Worm (Caenorhabditis elegans) whole organism, L1 larva: ENCODE results near the gene cgt-3.

Experiments used
- C34B4.2 ChIP-seq: sonication (generic microtip); optimal IDR thresholded peaks from 2 replicates; lab custom pipeline; 2017; ENCODE audit warnings: mild to moderate bottlenecking, missing genetic modification characterization, missing compliant biosample characterization
- alr-1 ChIP-seq: fragments of 200-800 bp; sonication (Bioruptor generic); optimal IDR thresholded peaks from 2 replicates; lab custom pipeline; 2018; ENCODE audit warnings: borderline replicate concordance, mild to moderate bottlenecking, missing genetic modification characterization, missing compliant biosample characterization
- aly-2 ChIP-seq: fragments of 150-350 bp; optimal IDR thresholded peaks from 2 replicates; lab custom pipeline; 2014; ENCODE audit warnings: missing biosample characterization, missing genetic modification characterization
- ama-1 ChIP-seq: fragments of 150-350 bp; optimal IDR thresholded peaks from 2 replicates; lab custom pipeline; 2014
- dsc-1 ChIP-seq: sonication (generic microtip); optimal IDR thresholded peaks from 2 replicates; lab custom pipeline; 2016; ENCODE audit warnings: mild to moderate bottlenecking, missing genetic modification characterization, missing compliant biosample characterization
- efl-1 ChIP-seq, 4 experiments: fragments of 150-350 bp; optimal IDR thresholded peaks in 3 of 4; peaks in 1 of 4; 1 replicate in 1 of 4; 2 replicates in 3 of 4; lab custom pipeline; 2014; ENCODE audit warnings: missing biosample characterization in 2 of 4, missing genetic modification characterization in 2 of 4, missing genetic modification reagents in 2 of 4
- efl-3 ChIP-seq: fragments of 200-800 bp; sonication (Bioruptor generic); optimal IDR thresholded peaks from 2 replicates; lab custom pipeline; 2018; ENCODE audit warnings: mild to moderate bottlenecking, missing genetic modification characterization, missing compliant biosample characterization
- egl-27 ChIP-seq, 2 experiments: fragments of 150-350 bp in 1 of 2; sonication (generic microtip); optimal IDR thresholded peaks; 3 replicates each; lab custom pipeline; 2017 to 2018; ENCODE audit warnings: missing biosample characterization in 2 of 2, missing genetic modification characterization in 2 of 2, missing genetic modification reagents in 2 of 2
- elt-3 ChIP-seq, 6 experiments: fragments of 150-350 bp in 1 of 6; sonication (generic microtip); optimal IDR thresholded peaks; 2 replicates each; lab custom pipeline; 2017 to 2018; ENCODE audit warnings: missing biosample characterization in 6 of 6, missing genetic modification characterization in 6 of 6, inconsistent platforms in 1 of 6
- fkh-10 ChIP-seq: sonication (generic microtip); optimal IDR thresholded peaks from 2 replicates; lab custom pipeline; 2017; ENCODE audit warnings: missing biosample characterization, missing genetic modification reagents, missing genetic modification characterization
- fkh-8 ChIP-seq: sonication (generic microtip); optimal IDR thresholded peaks from 2 replicates; lab custom pipeline; 2016; ENCODE audit warnings: mild to moderate bottlenecking, missing genetic modification characterization, missing compliant biosample characterization
- hlh-17 ChIP-seq: fragments of 200-800 bp; sonication (Bioruptor generic); optimal IDR thresholded peaks from 2 replicates; lab custom pipeline; 2018; ENCODE audit warnings: missing genetic modification characterization, mild to moderate bottlenecking, missing compliant biosample characterization, moderate library complexity, borderline replicate concordance
- hlh-4 ChIP-seq: sonication (generic microtip); optimal IDR thresholded peaks from 2 replicates; lab custom pipeline; 2016; ENCODE audit warnings: mild to moderate bottlenecking, missing genetic modification characterization, missing compliant biosample characterization
- isw-1 ChIP-seq: fragments of 200-800 bp; sonication (Bioruptor generic); IDR thresholded peaks from 2 replicates; pipeline ENCODE4 v1.3.6; 2022; ENCODE audit warnings: missing genetic modification characterization, missing compliant biosample characterization
- lin-14 ChIP-seq: fragments of 200-800 bp; sonication (Bioruptor generic); optimal IDR thresholded peaks from 2 replicates; lab custom pipeline; 2018; ENCODE audit warnings: mild to moderate bottlenecking, missing genetic modification characterization, moderate library complexity, missing compliant biosample characterization
- lin-35 ChIP-seq, 2 experiments: fragments of 150-350 bp; optimal IDR thresholded peaks; 2 replicates each; lab custom pipeline; 2014; ENCODE audit warnings: missing biosample characterization in 2 of 2, missing genetic modification characterization in 2 of 2, missing genetic modification reagents in 2 of 2
- lin-39 ChIP-seq: fragments of 150-350 bp; optimal IDR thresholded peaks from 2 replicates; lab custom pipeline; 2014; ENCODE audit warnings: missing biosample characterization, missing genetic modification reagents, missing genetic modification characterization
- lir-3 ChIP-seq: sonication (generic microtip); optimal IDR thresholded peaks from 2 replicates; lab custom pipeline; 2016; ENCODE audit warnings: mild to moderate bottlenecking, missing genetic modification characterization, moderate library complexity, missing compliant biosample characterization; ENCODE audit not compliant: poor library complexity
- mdl-1 ChIP-seq, 2 experiments: fragments of 150-350 bp; optimal IDR thresholded peaks; 2 replicates each; lab custom pipeline; 2014 to 2017; ENCODE audit warnings: missing biosample characterization in 2 of 2, missing genetic modification characterization in 2 of 2, inconsistent platforms in 1 of 2
- mef-2 ChIP-seq: fragments of 150-350 bp; optimal IDR thresholded peaks from 2 replicates; lab custom pipeline; 2014; ENCODE audit warnings: missing biosample characterization, missing genetic modification characterization
- mep-1 ChIP-seq: fragments of 150-350 bp; optimal IDR thresholded peaks from 2 replicates; lab custom pipeline; 2014; ENCODE audit warnings: missing biosample characterization, missing genetic modification characterization
- nhr-12 ChIP-seq: sonication (generic microtip); optimal IDR thresholded peaks from 2 replicates; lab custom pipeline; 2017; ENCODE audit warnings: missing biosample characterization, missing genetic modification characterization
- nhr-237 ChIP-seq: fragments of 150-350 bp; optimal IDR thresholded peaks from 2 replicates; lab custom pipeline; 2014; ENCODE audit warnings: missing biosample characterization, missing genetic modification characterization
- nhr-47 ChIP-seq: sonication (generic microtip); optimal IDR thresholded peaks from 2 replicates; lab custom pipeline; 2016; ENCODE audit warnings: mild to moderate bottlenecking, missing genetic modification characterization, moderate library complexity, missing compliant biosample characterization
- nhr-71 ChIP-seq: sonication (generic microtip); optimal IDR thresholded peaks from 2 replicates; lab custom pipeline; 2016; ENCODE audit warnings: mild to moderate bottlenecking, missing genetic modification characterization, moderate library complexity, missing compliant biosample characterization
- nhr-77 ChIP-seq: fragments of 150-350 bp; optimal IDR thresholded peaks from 2 replicates; lab custom pipeline; 2014; ENCODE audit warnings: missing biosample characterization, missing genetic modification characterization
- nhr-84 ChIP-seq: sonication (generic microtip); optimal IDR thresholded peaks from 2 replicates; lab custom pipeline; 2017; ENCODE audit warnings: missing biosample characterization, missing genetic modification characterization
- nhr-85 ChIP-seq: sonication (generic microtip); peaks from one replicate; lab custom pipeline; 2016; ENCODE audit warnings: missing genetic modification characterization, inconsistent platforms, missing compliant biosample characterization
- nhr-90 ChIP-seq: sonication (generic microtip); optimal IDR thresholded peaks from 2 replicates; lab custom pipeline; 2016; ENCODE audit warnings: mild to moderate bottlenecking, missing genetic modification characterization, missing compliant biosample characterization; ENCODE audit not compliant: poor library complexity
- skn-1 ChIP-seq: fragments of 150-350 bp; optimal IDR thresholded peaks from 2 replicates; lab custom pipeline; 2014; ENCODE audit warnings: missing biosample characterization, missing genetic modification characterization
- sox-4 ChIP-seq: sonication (generic microtip); optimal IDR thresholded peaks from 2 replicates; lab custom pipeline; 2016; ENCODE audit warnings: missing genetic modification characterization, missing compliant biosample characterization
- tbx-2 ChIP-seq: sonication (generic microtip); optimal IDR thresholded peaks from 2 replicates; lab custom pipeline; 2016; ENCODE audit warnings: missing genetic modification characterization, missing compliant biosample characterization
- unc-30 ChIP-seq: sonication (generic microtip); optimal IDR thresholded peaks from 2 replicates; lab custom pipeline; 2017; ENCODE audit warnings: missing biosample characterization, missing genetic modification characterization
- unc-62 ChIP-seq: fragments of 150-350 bp; optimal IDR thresholded peaks from 2 replicates; lab custom pipeline; 2014; ENCODE audit warnings: missing biosample characterization, missing genetic modification reagents, missing genetic modification characterization
- unc-86 ChIP-seq: sonication (generic microtip); optimal IDR thresholded peaks from 2 replicates; lab custom pipeline; 2016; ENCODE audit warnings: missing genetic modification characterization, missing compliant biosample characterization
- xbp-1 ChIP-seq: sonication (generic microtip); optimal IDR thresholded peaks from 2 replicates; lab custom pipeline; 2016; ENCODE audit warnings: missing genetic modification characterization, missing compliant biosample characterization

cgt-3 gene

ce11 chrII:5956583-5956982 lies 45.5 kb downstream of the cgt-3 start, which contains the start of gene casy-1:
TSS of gene casy-1 (minus strand) at chrII:5956683.
- TF ChIP-seq nhr-77 (tag; lab: Kevin White, UChicago), result no peak
- no peak for TF ChIP-seq efl-1 (optimal IDR thresholded peaks at IDR 0.05; lab: Kevin White, UChicago)
- no peak for TF ChIP-seq efl-1 (GFP tag; optimal IDR thresholded peaks at IDR 0.05 in 1 of 2; lab: Kevin White, UChicago)
- no peak for TF ChIP-seq tbx-2
- no peak for TF ChIP-seq mef-2 (tag; lab: Kevin White, UChicago)

- TF ChIP-seq egl-27 (tag; optimal IDR thresholded peaks at IDR 0.05; lab: Kevin White, UChicago) (no peak), lin-14 (GFP tag; lab: Kevin White, UChicago) (peak; percentile 28), nhr-47 (peak; percentile 9), fkh-8 (tag; lab: Kevin White, UChicago) (peak; percentile 38), aly-2 (tag; lab: Kevin White, UChicago) (no peak), nhr-84 (tag; lab: Kevin White, UChicago) (no peak), lir-3 (tag; lab: Kevin White, UChicago) (no peak), alr-1 (tag; lab: Kevin White, UChicago) (no peak), nhr-237 (tag; lab: Kevin White, UChicago) (no peak), fkh-10 (GFP tag; lab: Kevin White, UChicago) (peak; percentile 54)
Observed at ce11 chrII:5957803-5958367, 46.8 kb downstream of the cgt-3 start.

- TF ChIP-seq nhr-84 (tag; lab: Kevin White, UChicago), result no peak
- no peak for TF ChIP-seq hlh-17 (GFP tag; lab: Kevin White, UChicago)
- no peak for TF ChIP-seq fkh-10 (GFP tag; lab: Kevin White, UChicago)
- no peak for TF ChIP-seq elt-3 (tag; optimal IDR thresholded peaks at IDR 0.05; lab: Kevin White, UChicago)
- TF ChIP-seq unc-86 (tag; lab: Kevin White, UChicago), result no peak
- no peak for TF ChIP-seq nhr-237 (tag; lab: Kevin White, UChicago)
- TF ChIP-seq nhr-71, result peak; percentile 66
- no peak for TF ChIP-seq hlh-4 (tag; lab: Kevin White, UChicago)
- TF ChIP-seq lin-14 (GFP tag; lab: Kevin White, UChicago), result peak; percentile 14
- no peak for TF ChIP-seq nhr-90 (tag; lab: Kevin White, UChicago)
- TF ChIP-seq unc-62 (GFP tag; lab: Kevin White, UChicago), result no peak
- peak; percentile 17 for TF ChIP-seq dsc-1 (tag; lab: Kevin White, UChicago)
- no peak for TF ChIP-seq mdl-1 (tag; optimal IDR thresholded peaks at IDR 0.05; lab: Kevin White, UChicago)
- no peak for TF ChIP-seq nhr-85 (tag; lab: Kevin White, UChicago)
- no peak for TF ChIP-seq isw-1 (GFP tag; lab: Robert Waterston, UW)
- TF ChIP-seq fkh-8 (tag; lab: Kevin White, UChicago), result peak; percentile 67
- peak; percentile 62 for TF ChIP-seq nhr-47
- TF ChIP-seq sox-4 (tag; lab: Kevin White, UChicago), result peak; percentile 78
Observed at ce11 chrII:5959575-5960119, 48.5 kb downstream of the cgt-3 start.

- no peak for TF ChIP-seq efl-1 (optimal IDR thresholded peaks at IDR 0.05; lab: Kevin White, UChicago)
- TF ChIP-seq efl-1 (GFP tag; optimal IDR thresholded peaks at IDR 0.05 in 1 of 2; lab: Kevin White, UChicago), result no peak
- TF ChIP-seq skn-1, result no peak
- TF ChIP-seq C34B4.2, result no peak
- TF ChIP-seq efl-3, result no peak
- TF ChIP-seq nhr-12 (tag; lab: Kevin White, UChicago), result no peak
- TF ChIP-seq lin-39 (tag; lab: Kevin White, UChicago), result no peak
- no peak for TF ChIP-seq mep-1 (tag; lab: Kevin White, UChicago)
- TF ChIP-seq nhr-47, result no peak
- TF ChIP-seq lin-35 (GFP tag; optimal IDR thresholded peaks at IDR 0.05; lab: Kevin White, UChicago), result no peak
- no peak for TF ChIP-seq hlh-17 (GFP tag; lab: Kevin White, UChicago)
- no peak for TF ChIP-seq unc-30
- no peak for TF ChIP-seq nhr-77 (tag; lab: Kevin White, UChicago)
- TF ChIP-seq dsc-1 (tag; lab: Kevin White, UChicago), result no peak
- no peak for TF ChIP-seq xbp-1 (tag; lab: Kevin White, UChicago)
- TF ChIP-seq ama-1 (lab: Kevin White, UChicago), result no peak
Observed at ce11 chrII:5961317-5961716, 50.2 kb downstream of the cgt-3 start, which contains the start of gene B0034.7. TSS of gene B0034.7 (plus strand) at chrII:5961617.
